Worm (Caenorhabditis elegans): ENCODE data around the gene ZK380.2.

ce11 chrX:1678021-1678420 is 46.8 kb downstream of the ZK380.2 start, which contains the start of gene fbxa-170:
- TF ChIP-seq hmbx-1 (tag; optimal IDR thresholded peaks at IDR 0.05) (no peak), ets-7 (tag; optimal IDR thresholded peaks at IDR 0.05) (no peak), ama-1 (optimal IDR thresholded peaks at IDR 0.05) (no peak), tbx-11 (GFP tag; IDR thresholded peaks at IDR 0.05) (no peak), ceh-36 (tag; optimal IDR thresholded peaks at IDR 0.05) (no peak), ceh-13 (GFP tag; optimal IDR thresholded peaks at IDR 0.05) (no peak), tbx-37 (GFP tag; conservative IDR thresholded peaks at IDR 0.05) (no peak), scrt-1 (GFP tag; IDR thresholded peaks at IDR 0.05) (no peak), pes-1 (GFP tag; IDR thresholded peaks at IDR 0.05) (no peak), tra-4 (tag; optimal IDR thresholded peaks at IDR 0.05) (no peak), sea-1 (GFP tag; conservative IDR thresholded peaks at IDR 0.05) (no peak), F13C5.2 (tag; optimal IDR thresholded peaks at IDR 0.05) (no peak), B0310.2 (tag; optimal IDR thresholded peaks at IDR 0.05) (no peak)
